Worm (Caenorhabditis elegans): ENCODE results near the gene ocr-1.
A peak's percentile ranks its signal among the peaks of the same experiment; 100 is the strongest.

ocr-1 gene

ce11 chrV:10802060-10802459, 37.9 kb downstream of the ocr-1 start (continued):
- TF ChIP-seq saeg-2 (GFP tag; IDR thresholded peaks at IDR 0.05): peak; percentile 80; the same call in 1 of the 2 replicates
- peak; percentile 96 for TF ChIP-seq php-3 (GFP tag; IDR thresholded peaks at IDR 0.05)
- TF ChIP-seq mdl-1 (tag; optimal IDR thresholded peaks at IDR 0.05): peak in 1 of 2 experiments; percentile 49
- TF ChIP-seq zfp-2 (tag; optimal IDR thresholded peaks at IDR 0.05): no peak

ce11 chrV:10804374-10804773, 40.2 kb downstream of the ocr-1 start, which contains the start of gene secs-1:
Gene secs-1, minus strand, starts transcription at chrV:10804474.
- TF ChIP-seq Y48G9A.11 (GFP tag; IDR thresholded peaks at IDR 0.05): no peak
- no peak for TF ChIP-seq nhr-102 (tag; optimal IDR thresholded peaks at IDR 0.05)
- no peak for TF ChIP-seq mdt-29 (GFP tag; IDR thresholded peaks at IDR 0.05)
- no peak for TF ChIP-seq pha-4 (GFP tag; IDR thresholded peaks at IDR 0.05)
- no peak for TF ChIP-seq pha-4 (tag; optimal IDR thresholded peaks at IDR 0.05)
- TF ChIP-seq D1046.2 (GFP tag; IDR thresholded peaks at IDR 0.05): no peak
- TF ChIP-seq ZK337.2 (GFP tag; IDR thresholded peaks at IDR 0.05): no peak
- no peak for TF ChIP-seq jun-1 (tag; optimal IDR thresholded peaks at IDR 0.05)
- no peak for TF ChIP-seq ceh-44 (GFP tag; IDR thresholded peaks at IDR 0.05)
- TF ChIP-seq mdl-1 (tag; optimal IDR thresholded peaks at IDR 0.05): no peak
- no peak for TF ChIP-seq arid-1 (GFP tag; conservative IDR thresholded peaks at IDR 0.05)
- TF ChIP-seq lsy-2 (tag; optimal IDR thresholded peaks at IDR 0.05): no peak
- TF ChIP-seq nhr-77 (tag; optimal IDR thresholded peaks at IDR 0.05): no peak
- no peak for TF ChIP-seq unc-39 (tag; optimal IDR thresholded peaks at IDR 0.05)

- TF ChIP-seq aha-1 (tag) (peak; percentile 70), zip-2 (tag; optimal IDR thresholded peaks at IDR 0.05) (no peak), ceh-82 (tag; optimal IDR thresholded peaks at IDR 0.05) (no peak)
These were observed 41.8 kb downstream of the ocr-1 start, which contains the start of gene prp-38 for ce11 chrV:10805934-10806333. Gene prp-38, minus strand, starts transcription at chrV:10806034.

ce11 chrV:10807862-10808327, 43.7 kb downstream of the ocr-1 start, which contains the start of gene plrg-1:
Gene plrg-1, minus strand, starts transcription at chrV:10807912.
- TF ChIP-seq unc-62 (GFP tag; optimal IDR thresholded peaks at IDR 0.05 in 1 of 2): peak in 1 of 2 experiments; percentile 69
- TF ChIP-seq unc-62 (tag; optimal IDR thresholded peaks at IDR 0.05): no peak
- TF ChIP-seq rbr-2 (tag; optimal IDR thresholded peaks at IDR 0.05): peak; percentile 85
- peak; percentile 87 for TF ChIP-seq lin-15B (tag; optimal IDR thresholded peaks at IDR 0.05)
- TF ChIP-seq Y48G9A.11 (GFP tag; IDR thresholded peaks at IDR 0.05): peak; percentile 80
- peak; percentile 85 for TF ChIP-seq lin-13 (GFP tag; optimal IDR thresholded peaks at IDR 0.05)
- no peak for TF ChIP-seq unc-39 (tag; optimal IDR thresholded peaks at IDR 0.05)
- TF ChIP-seq F10B5.3 (tag; optimal IDR thresholded peaks at IDR 0.05): peak; percentile 60
- no peak for TF ChIP-seq nhr-76 (tag; optimal IDR thresholded peaks at IDR 0.05)
- peak; percentile 47 to 63 for TF ChIP-seq mdl-1 (tag; optimal IDR thresholded peaks at IDR 0.05)
- peak; percentile 81 for TF ChIP-seq tra-1 (GFP tag; IDR thresholded peaks at IDR 0.05)
- TF ChIP-seq dve-1 (tag; optimal IDR thresholded peaks at IDR 0.05; ENCODE audit: insufficient read depth): peak; percentile 91
- no peak for TF ChIP-seq daf-8 (GFP tag; IDR thresholded peaks at IDR 0.05)
- TF ChIP-seq aly-2 (tag; optimal IDR thresholded peaks at IDR 0.05): no peak
- no peak for TF ChIP-seq sdz-12 (GFP tag; optimal IDR thresholded peaks at IDR 0.05)
- no peak for TF ChIP-seq cey-2 (tag; optimal IDR thresholded peaks at IDR 0.05; ENCODE audit: borderline replicate concordance, insufficient read depth)
- TF ChIP-seq Y75B8A.6 (GFP tag; IDR thresholded peaks at IDR 0.05): no peak
- peak; percentile 50 for TF ChIP-seq fkh-10 (GFP tag; optimal IDR thresholded peaks at IDR 0.05)
- peak; percentile 70 to 73 for TF ChIP-seq daf-16 (GFP tag; optimal IDR thresholded peaks at IDR 0.05)
- peak; percentile 59 for TF ChIP-seq daf-16 (tag; optimal IDR thresholded peaks at IDR 0.05)
- peak in 1 of 2 experiments; percentile 80 for TF ChIP-seq hif-1 (tag; optimal IDR thresholded peaks at IDR 0.05)
- TF ChIP-seq lin-29 (GFP tag; IDR thresholded peaks at IDR 0.05): peak; percentile 76
- no peak for TF ChIP-seq tag-97 (GFP tag; IDR thresholded peaks at IDR 0.05)
- TF ChIP-seq duxl-1 (tag; optimal IDR thresholded peaks at IDR 0.05; ENCODE audit: poor library complexity): peak; percentile 90
- peak; percentile 54; the same call in 1 of the 2 replicates for TF ChIP-seq lim-7 (GFP tag; IDR thresholded peaks at IDR 0.05)
- peak; percentile 88 for TF ChIP-seq pha-4 (GFP tag; IDR thresholded peaks at IDR 0.05)
- peak; percentile 58 for TF ChIP-seq pha-4 (tag; optimal IDR thresholded peaks at IDR 0.05)
- TF ChIP-seq dmd-8 (GFP tag; IDR thresholded peaks at IDR 0.05): peak; percentile 78; the same call in 1 of the 2 replicates
- TF ChIP-seq F44E2.7 (GFP tag; IDR thresholded peaks at IDR 0.05): no peak
- TF ChIP-seq nhr-41 (GFP tag; IDR thresholded peaks at IDR 0.05): peak; percentile 29; the same call in 1 of the 2 replicates
- TF ChIP-seq aha-1 (tag): peak; percentile 95
- TF ChIP-seq zip-2 (tag; optimal IDR thresholded peaks at IDR 0.05): peak; percentile 12
